Fruit fly (Drosophila melanogaster) whole organism, embryonic: ENCODE measurements around the gene Gorab.

Source experiments
- ATbp ChIP-seq: fragments of 200-800 bp; sonication (Bioruptor generic); optimal IDR thresholded peaks from 2 replicates; lab custom pipeline; 2017; ENCODE audit warnings: missing biosample characterization, mild to moderate bottlenecking, missing genetic modification characterization, missing genetic modification reagents
- Antp ChIP-seq: fragments of 200-800 bp; sonication (Bioruptor generic); optimal IDR thresholded peaks from 3 replicates; lab custom pipeline; 2016; ENCODE audit warnings: missing biosample characterization, missing genetic modification characterization
- Atf-2 ChIP-seq: fragments of 200-800 bp; sonication (Bioruptor generic); optimal IDR thresholded peaks from 2 replicates; lab custom pipeline; 2016; ENCODE audit warnings: missing biosample characterization, missing genetic modification characterization
- CG10959 ChIP-seq: fragments of 200-800 bp; sonication (Bioruptor generic); IDR thresholded peaks from 2 replicates; pipeline ENCODE4 v1.3.6; 2022; ENCODE audit warnings: missing biosample characterization, missing genetic modification characterization
- CG11695 ChIP-seq: fragments of 200-800 bp; sonication (Bioruptor generic); IDR thresholded peaks from 3 replicates; pipeline ENCODE4 v1.3.6; 2022; ENCODE audit warnings: missing biosample characterization, missing genetic modification characterization
- CG11723 ChIP-seq: fragments of 200-800 bp; sonication (Bioruptor generic); optimal IDR thresholded peaks from 2 replicates; lab custom pipeline; 2017; ENCODE audit warnings: missing biosample characterization, mild to moderate bottlenecking, missing genetic modification characterization
- CG13296 ChIP-seq: fragments of 200-800 bp; sonication (Bioruptor generic); optimal IDR thresholded peaks from 3 replicates; lab custom pipeline; 2018; ENCODE audit warnings: missing biosample characterization, mild to moderate bottlenecking, missing genetic modification characterization
- CG15696 ChIP-seq: fragments of 200-800 bp; sonication (Bioruptor generic); optimal IDR thresholded peaks from 2 replicates; lab custom pipeline; 2019; ENCODE audit warnings: missing biosample characterization, mild to moderate bottlenecking, missing genetic modification characterization, moderate library complexity
- CG1647 ChIP-seq: fragments of 200-800 bp; sonication (Bioruptor generic); optimal IDR thresholded peaks from 3 replicates; lab custom pipeline; 2016; ENCODE audit warnings: missing biosample characterization, missing genetic modification characterization
- CG17186 ChIP-seq: fragments of 200-800 bp; sonication (Bioruptor generic); optimal IDR thresholded peaks from 3 replicates; lab custom pipeline; 2017; ENCODE audit warnings: missing biosample characterization, missing genetic modification reagents, missing genetic modification characterization
- CG18619 ChIP-seq: fragments of 200-800 bp; sonication (Bioruptor generic); optimal IDR thresholded peaks from 3 replicates; lab custom pipeline; 2017; ENCODE audit warnings: missing biosample characterization, mild to moderate bottlenecking, missing genetic modification characterization
- CG18764 ChIP-seq: fragments of 200-800 bp; sonication (Bioruptor generic); optimal IDR thresholded peaks from 3 replicates; lab custom pipeline; 2016; ENCODE audit warnings: missing biosample characterization, missing genetic modification characterization
- CG30020 ChIP-seq: fragments of 200-800 bp; optimal IDR thresholded peaks from 2 replicates; lab custom pipeline; 2019; ENCODE audit warnings: missing biosample characterization, mild to moderate bottlenecking, missing genetic modification characterization, moderate library complexity
- CG31224 ChIP-seq: fragments of 200-800 bp; sonication (Bioruptor generic); IDR thresholded peaks from 2 replicates; pipeline ENCODE4 v1.3.6; 2022; ENCODE audit warnings: missing biosample characterization, missing genetic modification characterization
- CG33213 ChIP-seq: fragments of 200-800 bp; sonication (Bioruptor generic); optimal IDR thresholded peaks from 3 replicates; lab custom pipeline; 2016; ENCODE audit warnings: missing biosample characterization, missing genetic modification characterization
- CG4707 ChIP-seq: fragments of 200-800 bp; sonication (Bioruptor generic); optimal IDR thresholded peaks from 2 replicates; lab custom pipeline; 2018; ENCODE audit warnings: missing biosample characterization, mild to moderate bottlenecking, missing genetic modification characterization, moderate library complexity
- CG4820 ChIP-seq: fragments of 200-800 bp; sonication (Bioruptor generic); optimal IDR thresholded peaks from 3 replicates; lab custom pipeline; 2016; ENCODE audit warnings: missing biosample characterization, missing genetic modification characterization
- CG6254 ChIP-seq: fragments of 200-800 bp; sonication (Bioruptor generic); optimal IDR thresholded peaks from 3 replicates; lab custom pipeline; 2017; ENCODE audit warnings: mild to moderate bottlenecking, missing biosample characterization, missing genetic modification reagents, missing genetic modification characterization
- CG6654 ChIP-seq: fragments of 200-800 bp; sonication (Bioruptor generic); optimal IDR thresholded peaks from 2 replicates; lab custom pipeline; 2017; ENCODE audit warnings: missing biosample characterization, mild to moderate bottlenecking, missing genetic modification characterization
- CG7556 ChIP-seq: fragments of 200-800 bp; sonication (Bioruptor generic); optimal IDR thresholded peaks from 2 replicates; lab custom pipeline; 2017; ENCODE audit warnings: missing biosample characterization, mild to moderate bottlenecking, missing genetic modification characterization
- CG8478 ChIP-seq: fragments of >200 bp; optimal IDR thresholded peaks from 2 replicates; lab custom pipeline; 2018
- CG8765 ChIP-seq: fragments of 200-800 bp; sonication (Bioruptor generic); IDR thresholded peaks from 2 replicates; pipeline ENCODE4 v1.3.6; 2022; ENCODE audit warnings: missing biosample characterization, missing genetic modification characterization
- CG9727 ChIP-seq: fragments of 200-800 bp; sonication (Bioruptor generic); optimal IDR thresholded peaks from 3 replicates; lab custom pipeline; 2017; ENCODE audit warnings: missing biosample characterization, mild to moderate bottlenecking, missing genetic modification characterization
- CrebB ChIP-seq: fragments of 200-800 bp; sonication (Bioruptor generic); optimal IDR thresholded peaks from 3 replicates; lab custom pipeline; 2018; ENCODE audit warnings: missing biosample characterization, mild to moderate bottlenecking, missing genetic modification characterization
- Elba2 ChIP-seq: fragments of 200-800 bp; sonication (Bioruptor generic); optimal IDR thresholded peaks from 3 replicates; lab custom pipeline; 2016; ENCODE audit warnings: missing biosample characterization, missing genetic modification characterization
- Hr51 ChIP-seq, 2 experiments: fragments of 200-800 bp; sonication (Bioruptor generic); optimal IDR thresholded peaks; 2 replicates in 1 of 2; 3 replicates in 1 of 2; lab custom pipeline; 2016 to 2018; ENCODE audit warnings: missing biosample characterization in 2 of 2, missing genetic modification characterization in 2 of 2, mild to moderate bottlenecking in 1 of 2, moderate library complexity in 1 of 2
- Meics ChIP-seq: fragments of 200-800 bp; sonication (Bioruptor generic); optimal IDR thresholded peaks from 2 replicates; lab custom pipeline; 2017; ENCODE audit warnings: missing biosample characterization, mild to moderate bottlenecking, missing genetic modification characterization
- NC2α ChIP-seq: fragments of 200-800 bp; sonication (Bioruptor generic); optimal IDR thresholded peaks from 2 replicates; lab custom pipeline; 2016; ENCODE audit warnings: missing biosample characterization, missing genetic modification characterization
- Nf-YB ChIP-seq: fragments of 200-800 bp; sonication (Bioruptor generic); optimal IDR thresholded peaks from 3 replicates; lab custom pipeline; 2019; ENCODE audit warnings: missing biosample characterization, mild to moderate bottlenecking, missing genetic modification characterization, moderate library complexity
- NfI ChIP-seq: fragments of 200-800 bp; sonication (Bioruptor generic); optimal IDR thresholded peaks from 3 replicates; lab custom pipeline; 2018; ENCODE audit warnings: missing biosample characterization, mild to moderate bottlenecking, missing genetic modification characterization, moderate library complexity
- Side ChIP-seq: fragments of 200-800 bp; sonication (Bioruptor generic); optimal IDR thresholded peaks from 2 replicates; lab custom pipeline; 2016; ENCODE audit warnings: missing biosample characterization, missing genetic modification characterization
- Spps ChIP-seq: fragments of 200-800 bp; sonication (Bioruptor generic); optimal IDR thresholded peaks from 2 replicates; lab custom pipeline; 2018; ENCODE audit warnings: missing biosample characterization, mild to moderate bottlenecking, missing genetic modification characterization
- TFAM ChIP-seq: fragments of 200-800 bp; sonication (Bioruptor generic); optimal IDR thresholded peaks from 2 replicates; lab custom pipeline; 2017; ENCODE audit warnings: missing biosample characterization, missing genetic modification characterization, inconsistent platforms
- al ChIP-seq: fragments of 200-800 bp; sonication (Bioruptor generic); IDR thresholded peaks from 2 replicates; pipeline ENCODE4 v1.3.6; 2022; ENCODE audit warnings: missing biosample characterization, missing genetic modification characterization
- ash1 ChIP-seq: fragments of 200-800 bp; sonication (Bioruptor generic); optimal IDR thresholded peaks from 2 replicates; lab custom pipeline; 2018; ENCODE audit warnings: missing biosample characterization, mild to moderate bottlenecking, missing genetic modification characterization
- br ChIP-seq: fragments of >200 bp; optimal IDR thresholded peaks from 2 replicates; lab custom pipeline; 2017
- crol ChIP-seq: fragments of 200-800 bp; sonication (Bioruptor generic); IDR thresholded peaks from 2 replicates; pipeline ENCODE4 v1.3.6; 2022; ENCODE audit warnings: missing biosample characterization, missing genetic modification characterization
- da ChIP-seq: fragments of 200-800 bp; sonication (Bioruptor generic); optimal IDR thresholded peaks from 2 replicates; lab custom pipeline; 2016; ENCODE audit warnings: missing biosample characterization, missing genetic modification characterization
- danr ChIP-seq: fragments of 200-800 bp; sonication (Bioruptor generic); IDR thresholded peaks from 2 replicates; pipeline ENCODE4 v1.3.6; 2022; ENCODE audit warnings: missing biosample characterization, missing genetic modification characterization
- ewg ChIP-seq: fragments of 200-800 bp; sonication (Bioruptor generic); optimal IDR thresholded peaks from 3 replicates; lab custom pipeline; 2017; ENCODE audit warnings: mild to moderate bottlenecking, missing biosample characterization, missing genetic modification reagents, missing genetic modification characterization
- fru ChIP-seq: fragments of >200 bp; optimal IDR thresholded peaks from 2 replicates; lab custom pipeline; 2017
- fu2 ChIP-seq: fragments of 200-800 bp; sonication (Bioruptor generic); optimal IDR thresholded peaks from 2 replicates; lab custom pipeline; 2016; ENCODE audit warnings: missing biosample characterization, missing genetic modification characterization
- kni ChIP-seq: fragments of 200-800 bp; sonication (Bioruptor generic); optimal IDR thresholded peaks from 3 replicates; lab custom pipeline; 2017; ENCODE audit warnings: mild to moderate bottlenecking, missing biosample characterization, missing genetic modification reagents, missing genetic modification characterization
- mirr ChIP-seq: fragments of 200-800 bp; sonication (Bioruptor generic); optimal IDR thresholded peaks from 3 replicates; lab custom pipeline; 2018; ENCODE audit warnings: missing biosample characterization, mild to moderate bottlenecking, missing genetic modification characterization
- otp ChIP-seq: fragments of 200-800 bp; sonication (Bioruptor generic); IDR thresholded peaks from 3 replicates; pipeline ENCODE4, ENCODE4 v1.3.6; 2022; ENCODE audit warnings: missing biosample characterization, missing genetic modification characterization
- pnt ChIP-seq: fragments of 200-800 bp; sonication (Bioruptor generic); optimal IDR thresholded peaks from 3 replicates; lab custom pipeline; 2016; ENCODE audit warnings: missing biosample characterization, missing genetic modification characterization
- run ChIP-seq: fragments of 200-800 bp; sonication (Bioruptor generic); optimal IDR thresholded peaks from 3 replicates; lab custom pipeline; 2018; ENCODE audit warnings: missing biosample characterization, mild to moderate bottlenecking, missing genetic modification characterization
- sisA ChIP-seq: fragments of 200-800 bp; sonication (Bioruptor generic); IDR thresholded peaks from 2 replicates; pipeline ENCODE4 v1.3.6; 2022; ENCODE audit warnings: missing biosample characterization, missing genetic modification characterization
- slbo ChIP-seq: fragments of 200-800 bp; sonication (Bioruptor generic); IDR thresholded peaks from 2 replicates; pipeline ENCODE4 v1.3.6; 2022; ENCODE audit warnings: missing biosample characterization, missing genetic modification characterization
- stwl ChIP-seq: fragments of 200-800 bp; sonication (Bioruptor generic); optimal IDR thresholded peaks from 3 replicates; lab custom pipeline; 2018; ENCODE audit warnings: missing biosample characterization, mild to moderate bottlenecking, missing genetic modification characterization, moderate library complexity
- tin ChIP-seq: fragments of 200-800 bp; sonication (Bioruptor generic); optimal IDR thresholded peaks from 3 replicates; lab custom pipeline; 2016; ENCODE audit warnings: missing biosample characterization, missing genetic modification characterization
- wor ChIP-seq: fragments of 200-800 bp; sonication (Bioruptor generic); IDR thresholded peaks from 2 replicates; pipeline ENCODE4 v1.3.6; 2022; ENCODE audit warnings: missing biosample characterization, missing genetic modification characterization

Gene Gorab

dm6 chr3L:17458856-17459518 lies 30.4 kb upstream of the Gorab start (continued):
- TF ChIP-seq NC2α, result no peak
- TF ChIP-seq danr (GFP tag; lab: Robert Waterston, UW), result no peak
- peak in 1 of 2 experiments; percentile 47 for TF ChIP-seq Hr51 (GFP tag; optimal IDR thresholded peaks at IDR 0.05; lab: Kevin White, UChicago)
- TF ChIP-seq CG8478 (lab: Kevin White, UChicago), result no peak
- TF ChIP-seq TFAM, result no peak
- no peak for TF ChIP-seq CG6654
- TF ChIP-seq sisA, result peak; percentile 54; the same call in 1 of the 2 replicates
- TF ChIP-seq slbo (GFP tag; lab: Robert Waterston, UW), result peak; percentile 44
- peak; percentile 17 for TF ChIP-seq ATbp (GFP tag; lab: Kevin White, UChicago)
- no peak for TF ChIP-seq CG17186 (GFP tag; lab: Kevin White, UChicago)
- TF ChIP-seq da (GFP tag; lab: Kevin White, UChicago), result no peak
- TF ChIP-seq CG9727 (GFP tag; lab: Kevin White, UChicago), result peak; percentile 26
- TF ChIP-seq Meics, result peak; percentile 39
- TF ChIP-seq NfI (GFP tag; lab: Kevin White, UChicago), result no peak
- TF ChIP-seq CG8765 (GFP tag; lab: Robert Waterston, UW), result no peak
- TF ChIP-seq CG31224 (GFP tag; lab: Robert Waterston, UW), result no peak
- no peak for TF ChIP-seq Elba2 (GFP tag; lab: Kevin White, UChicago)
- no peak for TF ChIP-seq Atf-2 (GFP tag; lab: Kevin White, UChicago)
- no peak for TF ChIP-seq CG1647 (GFP tag; lab: Kevin White, UChicago)
- TF ChIP-seq crol, result peak; percentile 77
- no peak for TF ChIP-seq CG4820 (GFP tag; lab: Kevin White, UChicago)
- no peak for TF ChIP-seq Spps (tag; lab: Kevin White, UChicago)
- TF ChIP-seq fu2, result no peak
- TF ChIP-seq kni (GFP tag; lab: Kevin White, UChicago), result no peak
- no peak for TF ChIP-seq CG13296 (GFP tag; lab: Kevin White, UChicago)
- no peak for TF ChIP-seq pnt (GFP tag; lab: Kevin White, UChicago)
- peak; percentile 0 for TF ChIP-seq CG18619 (GFP tag; lab: Kevin White, UChicago)
- no peak for TF ChIP-seq ewg (GFP tag; lab: Kevin White, UChicago)
- TF ChIP-seq CrebB (tag; lab: Kevin White, UChicago), result no peak
- no peak for TF ChIP-seq otp (GFP tag; lab: Robert Waterston, UW)
- TF ChIP-seq CG18764, result no peak
- TF ChIP-seq run (tag; lab: Kevin White, UChicago), result no peak
- TF ChIP-seq CG10959 (GFP tag; lab: Robert Waterston, UW), result no peak
- TF ChIP-seq CG11695 (GFP tag; lab: Robert Waterston, UW), result peak; percentile 63; the same call in 2 of the 3 replicates
- TF ChIP-seq Antp, result no peak
- TF ChIP-seq ash1, result no peak
- TF ChIP-seq CG6254, result peak; percentile 19
- no peak for TF ChIP-seq wor
- TF ChIP-seq Side (GFP tag; lab: Kevin White, UChicago), result no peak
- TF ChIP-seq Nf-YB (GFP tag; lab: Kevin White, UChicago), result no peak
- no peak for TF ChIP-seq CG15696
- TF ChIP-seq CG11723 (GFP tag; lab: Kevin White, UChicago), result no peak
- TF ChIP-seq al (GFP tag; lab: Robert Waterston, UW), result no peak
- no peak for TF ChIP-seq CG4707 (GFP tag; lab: Kevin White, UChicago)
- no peak for TF ChIP-seq stwl (tag; lab: Kevin White, UChicago)
- no peak for TF ChIP-seq CG30020 (tag; lab: Kevin White, UChicago)
- TF ChIP-seq fru, result no peak
- TF ChIP-seq tin (GFP tag; lab: Kevin White, UChicago), result peak; percentile 3
- TF ChIP-seq mirr (GFP tag; lab: Kevin White, UChicago), result no peak
- no peak for TF ChIP-seq br (lab: Kevin White, UChicago)
- TF ChIP-seq CG33213 (GFP tag; lab: Kevin White, UChicago), result no peak
- peak; percentile 19 for TF ChIP-seq CG7556 (GFP tag; lab: Kevin White, UChicago)
